Worm (Caenorhabditis elegans): Measurements from ENCODE around the gene R07E5.6.

- no peak for TF ChIP-seq dsc-1 (tag; optimal IDR thresholded peaks at IDR 0.05)
- TF ChIP-seq ceh-82 (tag; optimal IDR thresholded peaks at IDR 0.05) = no peak
- TF ChIP-seq nhr-84 (tag; optimal IDR thresholded peaks at IDR 0.05) = no peak
Measured at ce11 chrIII:4367649-4368048, 30.9 kb upstream of the R07E5.6 start, which contains the start of gene ckb-2.
